Fruit fly (Drosophila melanogaster): ENCODE data around the gene COX6AL2.
A peak's percentile ranks its signal among the peaks of the same experiment; 100 is the strongest.

COX6AL2 gene

DNA sequence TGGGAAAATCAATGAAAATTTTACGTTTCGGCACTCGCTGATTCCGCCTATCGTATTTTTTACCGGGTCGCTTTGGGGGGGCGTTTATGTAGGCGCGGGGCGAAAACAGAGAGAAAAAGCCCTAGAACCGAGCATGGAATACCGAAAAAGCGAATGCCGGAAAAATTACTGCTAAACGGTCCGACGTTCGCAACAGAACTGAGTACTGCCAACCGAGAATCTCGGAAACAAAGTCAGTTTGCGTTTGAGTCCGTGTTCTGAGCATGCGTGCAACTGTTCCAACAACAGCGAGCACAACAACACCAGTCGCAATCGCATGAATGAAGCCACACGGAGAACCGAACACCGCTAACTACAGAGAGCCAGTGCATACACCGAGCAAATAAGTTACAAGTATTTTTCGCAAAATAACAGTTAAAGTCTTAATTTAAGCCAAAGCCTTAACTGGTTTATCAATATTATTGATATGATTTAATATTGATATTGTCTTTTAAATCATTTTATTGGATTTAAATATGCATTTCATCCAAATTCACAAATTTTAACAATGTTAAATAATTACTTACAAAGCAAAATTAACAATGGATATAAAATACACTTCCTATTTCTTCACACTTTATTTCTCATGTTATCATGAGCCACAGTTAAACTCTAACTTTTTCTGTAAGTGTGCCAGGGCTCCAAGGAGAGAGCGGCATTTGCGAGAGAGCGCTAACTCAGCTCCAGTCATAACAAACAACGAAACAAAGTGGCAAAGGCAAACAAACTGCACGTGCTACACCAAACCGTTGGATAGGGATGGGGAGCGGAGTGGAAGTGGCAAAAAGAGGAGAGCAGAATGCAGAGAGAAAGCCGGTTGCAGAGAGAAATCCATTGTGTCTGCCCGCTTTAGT lies 23.4 kb downstream of the COX6AL2 start, which contains the start of gene CG3961 (continued):
- TF ChIP-seq abd-A (tag; optimal IDR thresholded peaks at IDR 0.05) = peak; percentile 13
- TF ChIP-seq CG18619 (GFP tag; optimal IDR thresholded peaks at IDR 0.05) = peak; percentile 98
- TF ChIP-seq Blimp-1 (GFP tag; optimal IDR thresholded peaks at IDR 0.05) = peak; percentile 97
- TF ChIP-seq ash1 (GFP tag; optimal IDR thresholded peaks at IDR 0.05) = no peak
- TF ChIP-seq Atf3 (GFP tag; optimal IDR thresholded peaks at IDR 0.05) = peak; percentile 88
- TF ChIP-seq tx (GFP tag; optimal IDR thresholded peaks at IDR 0.05) = peak; percentile 59
- TF ChIP-seq Nf-YA (GFP tag; IDR thresholded peaks at IDR 0.05) = peak; percentile 76
- TF ChIP-seq unpg (GFP tag; optimal IDR thresholded peaks at IDR 0.05) = peak; percentile 96
- TF ChIP-seq Mrtf (GFP tag; IDR thresholded peaks at IDR 0.05) = peak; percentile 84; the same call in 1 of the 3 replicates
- no peak for TF ChIP-seq hth (optimal IDR thresholded peaks at IDR 0.05)
- 0 out of 2 replicates have a peak, but pooled peaks have one; percentile 6 for TF ChIP-seq cas (GFP tag; IDR thresholded peaks at IDR 0.05)
- TF ChIP-seq CG16779 (GFP tag; IDR thresholded peaks at IDR 0.05) = peak; percentile 61; the same call in 1 of the 2 replicates
- TF ChIP-seq pnt (GFP tag; optimal IDR thresholded peaks at IDR 0.05) = peak; percentile 83
- TF ChIP-seq crol (GFP tag; IDR thresholded peaks at IDR 0.05) = peak; percentile 97
- peak; percentile 93 for TF ChIP-seq CG34422 (GFP tag; IDR thresholded peaks at IDR 0.05)
- peak; percentile 99 for TF ChIP-seq gem (tag; optimal IDR thresholded peaks at IDR 0.05)
- TF ChIP-seq CG14860 (GFP tag; IDR thresholded peaks at IDR 0.05; ENCODE audit: partially characterized antibody) = no peak
- peak; percentile 80; the same call in 1 of the 2 replicates for TF ChIP-seq sim (GFP tag; IDR thresholded peaks at IDR 0.05)
- peak; percentile 78 for TF ChIP-seq MTF-1 (GFP tag; optimal IDR thresholded peaks at IDR 0.05; ENCODE audit: borderline replicate concordance)
- peak; percentile 91; the same call in 1 of the 2 replicates for TF ChIP-seq ara (GFP tag; IDR thresholded peaks at IDR 0.05)
- TF ChIP-seq fd64A (GFP tag; optimal IDR thresholded peaks at IDR 0.05) = peak; percentile 90
- TF ChIP-seq Xrp1 (GFP tag; IDR thresholded peaks at IDR 0.05) = peak; percentile 97
- no peak for TF ChIP-seq usp (GFP tag; optimal IDR thresholded peaks at IDR 0.05)
- TF ChIP-seq Hey (tag; optimal IDR thresholded peaks at IDR 0.05) = peak; percentile 59
- TF ChIP-seq CG4282 (GFP tag; optimal IDR thresholded peaks at IDR 0.05) = peak; percentile 2
- TF ChIP-seq CG2116 (GFP tag; optimal IDR thresholded peaks at IDR 0.05) = peak; percentile 90
- peak; percentile 78 for TF ChIP-seq tup (GFP tag; optimal IDR thresholded peaks at IDR 0.05)
- TF ChIP-seq bbx (GFP tag; IDR thresholded peaks at IDR 0.05; ENCODE audit: partially characterized antibody) = 0 out of 2 replicates have a peak, but pooled peaks have one; percentile 17
- peak; percentile 81 for TF ChIP-seq CG31388 (GFP tag; optimal IDR thresholded peaks at IDR 0.05)
- peak; percentile 73 for TF ChIP-seq al (GFP tag; IDR thresholded peaks at IDR 0.05)
- TF ChIP-seq CG7745 (tag; optimal IDR thresholded peaks at IDR 0.05) = no peak
- peak; percentile 91 for TF ChIP-seq Bteb2 (GFP tag; optimal IDR thresholded peaks at IDR 0.05)
- TF ChIP-seq Chrac-16 (GFP tag; optimal IDR thresholded peaks at IDR 0.05) = peak; percentile 96
- peak; percentile 92 for TF ChIP-seq jing (GFP tag; optimal IDR thresholded peaks at IDR 0.05)
- peak; percentile 89 for TF ChIP-seq CG7372 (GFP tag; IDR thresholded peaks at IDR 0.05)
- peak; percentile 97 for TF ChIP-seq Ets65A (GFP tag)
- TF ChIP-seq CG14014 (GFP tag; IDR thresholded peaks at IDR 0.05) = peak; percentile 88
- TF ChIP-seq pho (GFP tag; optimal IDR thresholded peaks at IDR 0.05) = peak; percentile 87
- peak; percentile 92 for TF ChIP-seq CG12769 (tag; optimal IDR thresholded peaks at IDR 0.05)
- peak; percentile 85 for TF ChIP-seq Fer2 (tag; optimal IDR thresholded peaks at IDR 0.05)
- TF ChIP-seq wek (GFP tag; optimal IDR thresholded peaks at IDR 0.05) = peak; percentile 67
- TF ChIP-seq Trl (optimal IDR thresholded peaks at IDR 0.05) = peak; percentile 79 to 92
- peak; percentile 83 for TF ChIP-seq Trl (GFP tag; optimal IDR thresholded peaks at IDR 0.05)
- peak; percentile 78 for TF ChIP-seq CG13624 (GFP tag; optimal IDR thresholded peaks at IDR 0.05)
- peak; percentile 86; the same call in 1 of the 2 replicates for TF ChIP-seq Oaz (GFP tag; IDR thresholded peaks at IDR 0.05)
- peak; percentile 80 for TF ChIP-seq Bdp1 (GFP tag; optimal IDR thresholded peaks at IDR 0.05)
- TF ChIP-seq E2f1 (GFP tag; IDR thresholded peaks at IDR 0.05) = peak; percentile 90
- TF ChIP-seq fd102C (GFP tag; optimal IDR thresholded peaks at IDR 0.05) = peak; percentile 68
- peak; percentile 82 for TF ChIP-seq CG4730 (GFP tag; IDR thresholded peaks at IDR 0.05)

Measured in whole organism, embryonic.